Worm (Caenorhabditis elegans) whole organism, L4/young adult: Measurements from ENCODE around the gene lin-5.
A peak's percentile ranks its signal among the peaks of the same experiment; 100 is the strongest.

Experiments used
- W03F9.2 ChIP-seq: fragments of 150-350 bp; optimal IDR thresholded peaks from 2 replicates; lab custom pipeline; 2014; ENCODE audit warnings: missing biosample characterization, missing genetic modification characterization
- dao-5 ChIP-seq: sonication (generic microtip); optimal IDR thresholded peaks from 2 replicates; lab custom pipeline; 2016; ENCODE audit warnings: missing genotype, missing genetic modification characterization, moderate library complexity, missing compliant biosample characterization
- him-1 ChIP-seq: sonication (generic microtip); optimal IDR thresholded peaks from 2 replicates; lab custom pipeline; 2016; ENCODE audit warnings: missing genotype, missing genetic modification reagents, missing genetic modification characterization, missing compliant biosample characterization

The lin-5 gene

ce11 chrII:7860221-7860928, at the start of gene lin-5:
lin-5 (plus strand) TSS chrII:7860574.
- peak; percentile 68 for TF ChIP-seq W03F9.2 (tag; lab: Kevin White, UChicago)
- TF ChIP-seq him-1, result no peak

- TF ChIP-seq dao-5, result no peak
- TF ChIP-seq him-1, result no peak
- TF ChIP-seq W03F9.2 (tag; lab: Kevin White, UChicago), result no peak
Measured at ce11 chrII:7810869-7811543, 49.4 kb upstream of the lin-5 start, which contains the start of gene cki-1. cki-1 (plus strand) TSS chrII:7811240.

ce11 chrII:7812332-7812731, 48.0 kb upstream of the lin-5 start:
- TF ChIP-seq him-1 (no peak), W03F9.2 (tag; lab: Kevin White, UChicago) (no peak), dao-5 (no peak)

ce11 chrII:7813237-7813636, 47.1 kb upstream of the lin-5 start:
- TF ChIP-seq dao-5, result no peak

DNA sequence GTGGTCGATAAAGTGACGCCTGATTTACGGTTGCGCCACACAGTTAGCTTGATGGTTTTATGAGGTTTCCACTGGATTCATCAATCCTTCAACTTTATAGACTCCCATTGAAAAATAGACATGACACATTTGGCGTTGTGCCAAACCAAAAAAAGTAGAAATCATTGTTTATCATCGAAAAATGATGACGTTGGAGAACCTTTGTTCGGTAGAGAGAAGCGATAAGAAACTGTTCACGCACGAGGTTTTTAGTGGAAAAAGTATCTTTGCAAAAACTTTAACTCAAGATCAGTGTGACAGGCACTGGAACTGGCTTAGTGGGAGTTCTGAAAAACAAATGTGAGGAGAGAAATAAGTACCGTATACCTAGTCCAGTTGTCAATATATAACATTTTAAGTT, 46.7 kb upstream of the lin-5 start:
- TF ChIP-seq dao-5 (no peak), him-1 (no peak), W03F9.2 (tag; lab: Kevin White, UChicago) (no peak)

ce11 chrII:7814215-7814614, 46.2 kb upstream of the lin-5 start:
- no peak for TF ChIP-seq W03F9.2 (tag; lab: Kevin White, UChicago)
- TF ChIP-seq him-1, result no peak
- TF ChIP-seq dao-5, result no peak

DNA sequence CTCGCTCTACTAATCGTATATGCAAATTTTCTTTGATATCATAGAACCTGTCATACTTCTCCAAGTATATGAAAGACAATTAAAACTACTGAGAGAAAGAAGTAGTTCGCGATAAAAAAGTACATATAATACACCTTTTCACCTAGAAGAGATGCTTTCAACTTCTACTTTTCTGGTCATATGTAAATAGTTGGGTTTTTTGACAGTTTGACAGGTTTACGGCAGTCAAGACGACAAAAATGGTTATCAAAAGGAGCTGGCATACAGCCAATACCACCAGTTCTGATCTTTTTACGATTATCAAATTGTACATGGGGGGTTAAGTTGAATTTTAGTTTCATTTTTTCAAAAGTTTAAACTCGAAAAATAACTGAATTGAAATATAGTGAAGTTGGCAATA, 45.5 kb upstream of the lin-5 start:
- TF ChIP-seq W03F9.2 (tag; lab: Kevin White, UChicago) (no peak), him-1 (no peak), dao-5 (no peak)

DNA sequence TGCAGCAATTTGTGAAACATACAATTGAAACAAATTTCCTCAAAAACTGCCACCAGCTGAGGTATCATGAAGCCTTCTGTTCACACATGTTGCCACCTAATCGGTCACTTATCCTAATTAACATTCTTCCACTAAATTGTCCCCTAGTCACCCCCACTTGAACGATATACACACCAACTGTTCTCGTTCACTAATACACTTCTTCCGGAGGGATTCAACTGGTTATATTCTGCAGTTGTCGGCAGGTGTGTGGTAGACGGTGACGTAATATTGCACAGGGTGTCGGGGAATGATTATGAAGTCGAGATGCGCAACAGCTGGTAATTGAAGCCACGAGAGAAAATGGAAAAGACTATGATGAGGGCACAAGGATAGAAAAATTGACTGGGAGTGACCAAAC, 45.0 kb upstream of the lin-5 start:
- no peak for TF ChIP-seq him-1
- TF ChIP-seq dao-5, result no peak
- TF ChIP-seq W03F9.2 (tag; lab: Kevin White, UChicago), result no peak

- TF ChIP-seq dao-5, result no peak
Measured at ce11 chrII:7816163-7816776, 44.1 kb upstream of the lin-5 start, which contains the start of gene cki-2. cki-2 (plus strand) TSS chrII:7816499.

DNA sequence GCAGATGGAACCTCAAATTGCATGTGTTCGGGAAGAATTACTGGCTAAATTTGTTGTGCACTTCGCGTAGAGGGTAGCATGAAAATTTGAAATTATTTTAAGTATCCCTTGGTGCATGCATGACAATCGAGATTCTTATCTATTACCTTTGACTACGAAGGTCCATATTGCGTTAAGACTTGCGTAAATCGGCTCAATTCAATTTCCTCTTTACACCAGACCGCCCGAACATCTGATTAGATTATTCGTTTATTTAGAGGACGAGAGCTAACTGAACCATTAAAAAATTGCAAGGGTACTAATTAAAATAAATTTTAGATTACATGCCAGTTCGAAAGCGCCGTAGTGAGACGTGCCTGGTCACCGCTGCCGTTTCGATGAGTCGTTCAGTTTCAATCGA, 42.8 kb upstream of the lin-5 start:
- no peak for TF ChIP-seq W03F9.2 (tag; lab: Kevin White, UChicago)
- no peak for TF ChIP-seq him-1
- no peak for TF ChIP-seq dao-5

DNA sequence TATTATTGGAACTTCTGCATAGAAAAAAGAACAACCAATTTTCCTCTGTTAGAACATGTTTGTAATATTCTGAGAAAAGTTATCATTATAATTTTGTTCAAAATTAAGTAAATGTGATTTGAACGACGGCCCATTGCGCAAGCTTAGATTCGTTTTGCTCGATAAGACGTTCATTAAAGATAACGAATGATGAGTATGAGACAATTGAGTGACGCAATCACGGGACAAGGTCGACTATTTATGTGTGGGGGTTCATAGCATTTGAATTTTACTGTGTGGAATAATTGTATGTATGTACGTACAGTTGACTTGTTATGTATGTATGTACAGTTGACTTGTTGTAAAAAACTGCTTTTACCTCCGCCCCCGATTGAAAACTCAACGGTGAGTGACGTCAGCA, 41.0 kb upstream of the lin-5 start:
- TF ChIP-seq dao-5, result no peak
- no peak for TF ChIP-seq him-1
- no peak for TF ChIP-seq W03F9.2 (tag; lab: Kevin White, UChicago)

DNA sequence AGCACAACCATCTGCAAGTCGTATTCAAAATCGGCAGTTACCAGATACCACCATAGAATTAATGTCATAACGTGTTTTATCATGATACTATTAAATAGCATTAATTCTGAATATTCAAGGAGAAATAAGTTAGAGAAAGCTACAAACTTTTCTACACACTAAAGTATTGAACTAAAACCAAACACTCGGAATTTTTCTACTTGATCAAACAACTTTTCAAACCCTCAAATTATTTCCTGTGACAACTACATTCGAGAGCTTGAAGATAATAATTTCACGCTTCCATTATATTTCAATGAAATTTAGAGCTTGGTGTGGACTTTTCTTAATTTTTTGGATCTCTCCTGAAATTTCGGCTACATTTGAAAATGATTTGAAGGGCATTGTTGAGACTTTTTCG, 37.9 kb upstream of the lin-5 start, which contains the start of gene irld-47:
TSS of gene irld-47 (minus strand) at position 101 of the 400 bp plus-strand sequence.
- TF ChIP-seq W03F9.2 (tag; lab: Kevin White, UChicago) (no peak), dao-5 (no peak), him-1 (no peak)

DNA sequence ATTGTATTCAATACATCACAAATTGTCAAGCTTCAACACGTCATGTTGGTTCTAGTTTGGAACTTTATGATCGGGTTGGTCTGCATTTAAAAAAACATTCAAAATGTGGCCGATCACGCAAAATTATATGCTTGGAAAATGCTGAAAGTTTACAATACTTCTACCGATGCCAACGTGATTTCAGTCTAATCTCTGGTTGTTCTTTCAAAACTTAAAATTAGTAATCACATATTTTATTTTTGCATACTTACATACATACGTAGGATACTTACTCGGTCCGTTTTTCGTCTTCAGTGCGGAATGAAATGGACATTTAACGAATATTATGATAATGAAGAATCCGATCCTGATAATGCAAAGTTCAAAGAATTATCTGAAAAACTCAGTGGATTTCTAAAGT, 35.3 kb upstream of the lin-5 start, which contains the start of gene srw-62:
TSS of gene srw-62 (plus strand) at position 301 of the 400 bp plus-strand sequence.
- TF ChIP-seq W03F9.2 (tag; lab: Kevin White, UChicago) (no peak), him-1 (no peak), dao-5 (no peak)

DNA sequence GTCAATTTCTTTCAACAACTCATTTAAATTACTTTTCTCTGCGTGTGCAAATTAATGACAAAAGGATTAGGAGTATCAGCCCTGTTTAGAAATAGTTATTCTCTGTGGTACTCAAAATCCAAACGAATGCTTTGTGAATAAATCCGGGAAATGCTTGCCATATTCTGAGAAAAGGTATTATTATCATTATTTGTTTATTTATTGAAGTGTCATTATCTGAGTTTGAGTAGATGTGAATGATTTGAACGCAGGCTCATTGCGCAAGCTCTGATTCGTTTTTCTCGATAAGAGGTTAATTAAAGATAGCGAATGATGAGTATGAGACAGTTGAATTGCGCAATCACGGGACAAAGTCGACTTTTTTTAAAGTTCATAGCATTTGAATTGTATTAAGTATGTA, 32.5 kb upstream of the lin-5 start:
- TF ChIP-seq dao-5 (no peak), W03F9.2 (tag; lab: Kevin White, UChicago) (no peak), him-1 (no peak)

DNA sequence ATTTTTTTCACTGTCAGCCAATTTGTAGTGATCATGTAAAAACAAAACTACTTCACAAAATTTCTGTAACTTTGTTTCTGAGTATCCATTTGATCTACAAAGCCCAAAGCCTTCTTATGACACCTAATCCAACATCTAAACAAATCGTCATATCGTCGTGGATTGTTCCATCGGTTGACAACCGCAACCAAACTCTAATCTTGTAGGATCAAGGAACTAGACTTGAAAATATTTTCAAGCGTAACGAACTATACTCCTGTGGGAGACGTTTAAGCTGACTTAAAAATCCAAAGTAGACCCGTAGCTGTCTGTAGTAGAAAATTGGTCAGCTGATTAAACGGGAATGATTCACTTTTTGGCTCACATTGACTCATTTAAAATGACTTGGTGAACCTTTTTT, 30.8 kb upstream of the lin-5 start:
- TF ChIP-seq W03F9.2 (tag; lab: Kevin White, UChicago) (no peak), him-1 (no peak), dao-5 (no peak)
